Worm (Caenorhabditis elegans) whole organism, L1 larva: ENCODE measurements around the gene alg-4.

Experiments used
- blmp-1 ChIP-seq: fragments of 150-350 bp; optimal IDR thresholded peaks from 2 replicates; lab custom pipeline; 2014; ENCODE audit warnings: missing biosample characterization, missing genetic modification characterization
- ceh-63 ChIP-seq: fragments of 200-800 bp; sonication (Bioruptor generic); optimal IDR thresholded peaks from 2 replicates; lab custom pipeline; 2018; ENCODE audit warnings: mild to moderate bottlenecking, missing genetic modification characterization, missing compliant biosample characterization
- ceh-82 ChIP-seq, 3 experiments: fragments of 150-350 bp in 1 of 3; sonication (generic microtip) in 2 of 3; optimal IDR thresholded peaks; 2 replicates each; lab custom pipeline; 2014 to 2017; ENCODE audit warnings: missing biosample characterization in 3 of 3, missing genetic modification characterization in 3 of 3
- egl-27 ChIP-seq, 2 experiments: fragments of 150-350 bp in 1 of 2; sonication (generic microtip); optimal IDR thresholded peaks; 3 replicates each; lab custom pipeline; 2017 to 2018; ENCODE audit warnings: missing biosample characterization in 2 of 2, missing genetic modification characterization in 2 of 2, missing genetic modification reagents in 2 of 2
- ets-5 ChIP-seq: fragments of 200-800 bp; sonication (Bioruptor generic); IDR thresholded peaks from 2 replicates; pipeline ENCODE4 v1.3.6; 2022; ENCODE audit warnings: missing genetic modification characterization, missing compliant biosample characterization
- fos-1 ChIP-seq: fragments of 150-350 bp; optimal IDR thresholded peaks from 2 replicates; lab custom pipeline; 2014; ENCODE audit warnings: missing biosample characterization, missing genetic modification characterization
- isw-1 ChIP-seq: fragments of 200-800 bp; sonication (Bioruptor generic); IDR thresholded peaks from 2 replicates; pipeline ENCODE4 v1.3.6; 2022; ENCODE audit warnings: missing genetic modification characterization, missing compliant biosample characterization
- lir-3 ChIP-seq: sonication (generic microtip); optimal IDR thresholded peaks from 2 replicates; lab custom pipeline; 2016; ENCODE audit warnings: mild to moderate bottlenecking, missing genetic modification characterization, moderate library complexity, missing compliant biosample characterization; ENCODE audit not compliant: poor library complexity
- lsy-2 ChIP-seq, 2 experiments: fragments of 150-350 bp; optimal IDR thresholded peaks; 2 replicates each; lab custom pipeline; 2014; ENCODE audit warnings: missing biosample characterization in 2 of 2, missing genetic modification characterization in 2 of 2
- mep-1 ChIP-seq: fragments of 150-350 bp; optimal IDR thresholded peaks from 2 replicates; lab custom pipeline; 2014; ENCODE audit warnings: missing biosample characterization, missing genetic modification characterization
- sup-37 ChIP-seq: fragments of 200-800 bp; sonication (Bioruptor generic); optimal IDR thresholded peaks from 2 replicates; lab custom pipeline; 2018; ENCODE audit warnings: mild to moderate bottlenecking, missing genetic modification characterization, missing compliant biosample characterization
- zag-1 ChIP-seq: fragments of 150-350 bp; optimal IDR thresholded peaks from 2 replicates; lab custom pipeline; 2014; ENCODE audit warnings: missing biosample characterization, missing genetic modification characterization

ce11 chrIII:9867780-9868503 lies 23.3 kb downstream of the alg-4 start, which contains the start of gene dhhc-4:
- peak; percentile 74 to 87 for TF ChIP-seq lsy-2 (tag; optimal IDR thresholded peaks at IDR 0.05; lab: Kevin White, UChicago)
- TF ChIP-seq mep-1 (tag; lab: Kevin White, UChicago) = peak; percentile 52
- peak; percentile 82 for TF ChIP-seq sup-37
- no peak for TF ChIP-seq fos-1 (tag; lab: Kevin White, UChicago)
- TF ChIP-seq ceh-63 (GFP tag; lab: Kevin White, UChicago) = no peak
- TF ChIP-seq isw-1 (GFP tag; lab: Robert Waterston, UW) = peak; percentile 82
- peak; percentile 52 to 58 (median 55) for TF ChIP-seq ceh-82 (tag; optimal IDR thresholded peaks at IDR 0.05; lab: Kevin White, UChicago)
- no peak for TF ChIP-seq ets-5 (GFP tag; lab: Robert Waterston, UW)
- peak; percentile 89 for TF ChIP-seq blmp-1 (tag; lab: Kevin White, UChicago)
- TF ChIP-seq egl-27 (tag; optimal IDR thresholded peaks at IDR 0.05; lab: Kevin White, UChicago) = no peak
- TF ChIP-seq lir-3 (tag; lab: Kevin White, UChicago) = peak; percentile 96
- no peak for TF ChIP-seq zag-1 (tag; lab: Kevin White, UChicago)
